Fruit fly (Drosophila melanogaster): ENCODE results near the gene CG42828.

DNA sequence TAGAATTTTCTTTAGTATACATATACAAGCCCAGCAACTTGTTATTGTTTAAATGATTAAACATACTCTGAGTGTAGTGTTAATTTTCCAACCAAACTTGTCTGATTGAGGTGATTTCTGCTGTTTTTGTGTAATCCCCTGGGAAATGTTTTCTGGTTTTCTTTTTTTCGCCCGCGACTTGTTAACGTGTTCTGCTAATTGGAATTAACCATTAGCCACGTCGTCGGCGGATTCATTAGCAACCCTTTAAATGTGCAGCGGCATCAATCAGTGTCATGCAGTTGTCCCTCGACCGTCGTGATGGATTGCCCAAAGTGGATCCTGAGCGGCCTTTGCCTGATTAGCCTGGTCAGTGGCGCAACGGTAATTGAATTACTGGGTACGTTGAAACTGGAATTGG, 31.7 kb downstream of the CG42828 start, which contains the start of gene Ir94e:
- TF ChIP-seq CG9948 (tag; optimal IDR thresholded peaks at IDR 0.05) = no peak
- no peak for TF ChIP-seq CG15710 (tag; optimal IDR thresholded peaks at IDR 0.05)
- TF ChIP-seq Pif1A (GFP tag; optimal IDR thresholded peaks at IDR 0.05) = no peak
- no peak for TF ChIP-seq CG10348 (GFP tag; IDR thresholded peaks at IDR 0.05)
- TF ChIP-seq D1 (tag; optimal IDR thresholded peaks at IDR 0.05) = no peak
- TF ChIP-seq CG34367 (tag; optimal IDR thresholded peaks at IDR 0.05) = no peak
- TF ChIP-seq fd96Ca (GFP tag; IDR thresholded peaks at IDR 0.05) = no peak
- no peak for TF ChIP-seq CG8159 (tag; optimal IDR thresholded peaks at IDR 0.05)
- no peak for TF ChIP-seq CG12605 (GFP tag; IDR thresholded peaks at IDR 0.05)
- no peak for TF ChIP-seq CG17806 (tag; optimal IDR thresholded peaks at IDR 0.05)
- no peak for TF ChIP-seq gl (tag; optimal IDR thresholded peaks at IDR 0.05)
- TF ChIP-seq Pif1B (GFP tag; optimal IDR thresholded peaks at IDR 0.05) = no peak
